Worm (Caenorhabditis elegans) whole organism, L2 larva: ENCODE data around the gene C54D10.4.

Experiments
- C34F6.9 ChIP-seq: fragments of 150-350 bp; optimal IDR thresholded peaks from 2 replicates; lab custom pipeline; 2014; ENCODE audit warnings: missing biosample characterization, missing genetic modification characterization
- aly-2 ChIP-seq: fragments of 150-350 bp; optimal IDR thresholded peaks from 2 replicates; lab custom pipeline; 2014; ENCODE audit warnings: missing biosample characterization, missing genetic modification characterization
- crh-2 ChIP-seq: sonication (generic microtip); optimal IDR thresholded peaks from 2 replicates; lab custom pipeline; 2017; ENCODE audit warnings: missing biosample characterization, missing genetic modification characterization
- elt-1 ChIP-seq: fragments of 150-350 bp; optimal IDR thresholded peaks from 2 replicates; lab custom pipeline; 2014; ENCODE audit warnings: missing biosample characterization, missing genetic modification characterization
- fos-1 ChIP-seq: fragments of 150-350 bp; optimal IDR thresholded peaks from 2 replicates; lab custom pipeline; 2014; ENCODE audit warnings: missing biosample characterization, missing genetic modification characterization
- lin-13 ChIP-seq: fragments of 150-350 bp; optimal IDR thresholded peaks from 2 replicates; lab custom pipeline; 2014; ENCODE audit warnings: missing biosample characterization, missing genetic modification reagents, missing genetic modification characterization
- nhr-11 ChIP-seq: fragments of 150-350 bp; optimal IDR thresholded peaks from 2 replicates; lab custom pipeline; 2014; ENCODE audit warnings: missing biosample characterization, missing genetic modification characterization
- nhr-12 ChIP-seq: fragments of 150-350 bp; optimal IDR thresholded peaks from 2 replicates; lab custom pipeline; 2014; ENCODE audit warnings: missing biosample characterization, missing genetic modification characterization
- sem-4 ChIP-seq: fragments of 150-350 bp; optimal IDR thresholded peaks from 2 replicates; lab custom pipeline; 2014; ENCODE audit warnings: missing biosample characterization, missing genetic modification reagents, missing genetic modification characterization
- skn-1 ChIP-seq: sonication (generic microtip); optimal IDR thresholded peaks from 2 replicates; lab custom pipeline; 2017; ENCODE audit warnings: missing biosample characterization, missing genetic modification characterization
- unc-55 ChIP-seq: fragments of 150-350 bp; sonication (generic microtip); optimal IDR thresholded peaks from 3 replicates; lab custom pipeline; 2014; ENCODE audit warnings: missing biosample characterization, missing genetic modification reagents, missing genetic modification characterization
- unc-62 ChIP-seq: fragments of 150-350 bp; optimal IDR thresholded peaks from 2 replicates; lab custom pipeline; 2014; ENCODE audit warnings: missing biosample characterization, missing genetic modification reagents, missing genetic modification characterization
- ztf-11 ChIP-seq: sonication (generic microtip); optimal IDR thresholded peaks from 2 replicates; lab custom pipeline; 2017; ENCODE audit warnings: missing biosample characterization, missing genetic modification characterization

ce11 chrV:12377256-12377655 lies 43.5 kb downstream of the C54D10.4 start, which contains the start of gene K01D12.1:
- TF ChIP-seq aly-2 (tag; lab: Kevin White, UChicago) = no peak
- TF ChIP-seq nhr-11 = no peak
- TF ChIP-seq sem-4 (tag; lab: Kevin White, UChicago) = no peak
- TF ChIP-seq C34F6.9 (tag; lab: Kevin White, UChicago) = no peak
- no peak for TF ChIP-seq unc-62 (GFP tag; lab: Kevin White, UChicago)
- TF ChIP-seq elt-1 (tag; lab: Kevin White, UChicago) = no peak
- no peak for TF ChIP-seq ztf-11 (tag; lab: Kevin White, UChicago)
- TF ChIP-seq nhr-12 (tag; lab: Kevin White, UChicago) = no peak
- TF ChIP-seq fos-1 (tag; lab: Kevin White, UChicago) = no peak
- TF ChIP-seq skn-1 (tag; lab: Kevin White, UChicago) = no peak
- no peak for TF ChIP-seq lin-13 (GFP tag; lab: Kevin White, UChicago)
- no peak for TF ChIP-seq unc-55 (GFP tag; lab: Kevin White, UChicago)
- TF ChIP-seq crh-2 = no peak
